Fruit fly (Drosophila melanogaster) whole organism, embryonic: Measurements from ENCODE around the gene CG13108.

Experiments used
- Atf6 ChIP-seq: fragments of 200-800 bp; sonication (Bioruptor generic); IDR thresholded peaks from 2 replicates; pipeline ENCODE4 v1.3.6; 2022; ENCODE audit warnings: missing biosample characterization, missing genetic modification characterization
- Bgb ChIP-seq: fragments of 200-800 bp; sonication (Bioruptor generic); IDR thresholded peaks from 2 replicates; pipeline ENCODE4 v1.3.6; 2022; ENCODE audit warnings: missing biosample characterization, missing genetic modification characterization; ENCODE audit not compliant: partially characterized antibody
- Blimp-1 ChIP-seq: fragments of 200-800 bp; sonication (Bioruptor generic); optimal IDR thresholded peaks from 3 replicates; lab custom pipeline; 2018; ENCODE audit warnings: missing biosample characterization, missing genetic modification characterization, mild to moderate bottlenecking, moderate library complexity, missing genetic modification reagents
- CG10543 ChIP-seq: fragments of 200-800 bp; sonication (Bioruptor generic); optimal IDR thresholded peaks from 3 replicates; lab custom pipeline; 2017; ENCODE audit warnings: missing biosample characterization, mild to moderate bottlenecking, missing genetic modification characterization, moderate library complexity
- CG11696 ChIP-seq: fragments of 200-800 bp; sonication (Bioruptor generic); IDR thresholded peaks from 2 replicates; pipeline ENCODE4 v1.3.6; 2022; ENCODE audit warnings: missing biosample characterization, missing genetic modification characterization
- CG14441 ChIP-seq: fragments of 200-800 bp; sonication (Bioruptor generic); IDR thresholded peaks from 2 replicates; pipeline ENCODE4 v1.3.6; 2022; ENCODE audit warnings: missing biosample characterization, missing genetic modification characterization
- CG16813 ChIP-seq: fragments of 200-800 bp; sonication (Bioruptor generic); IDR thresholded peaks from 3 replicates; pipeline ENCODE4 v1.3.6; 2022; ENCODE audit warnings: missing biosample characterization, missing genetic modification characterization; ENCODE audit not compliant: partially characterized antibody
- CG17361 ChIP-seq: fragments of 200-800 bp; sonication (Bioruptor generic); IDR thresholded peaks from 3 replicates; pipeline ENCODE4 v1.3.6; 2022; ENCODE audit warnings: missing biosample characterization, missing genetic modification characterization
- CG17568 ChIP-seq: fragments of 200-800 bp; sonication (Bioruptor generic); optimal IDR thresholded peaks from 2 replicates; lab custom pipeline; 2018; ENCODE audit warnings: missing biosample characterization, mild to moderate bottlenecking, missing genetic modification characterization, moderate library complexity
- CG18599 ChIP-seq: fragments of 200-800 bp; sonication (Bioruptor generic); optimal IDR thresholded peaks from 3 replicates; lab custom pipeline; 2017; ENCODE audit warnings: missing biosample characterization, missing genetic modification characterization, mild to moderate bottlenecking, moderate library complexity, missing genetic modification reagents
- CG3065 ChIP-seq: fragments of 200-800 bp; sonication (Bioruptor generic); optimal IDR thresholded peaks from 2 replicates; lab custom pipeline; 2016; ENCODE audit warnings: missing biosample characterization, missing genetic modification characterization
- CG32532 ChIP-seq: fragments of 200-800 bp; sonication (Bioruptor generic); IDR thresholded peaks from 2 replicates; pipeline ENCODE4 v1.3.6; 2022; ENCODE audit warnings: missing biosample characterization, missing genetic modification characterization
- CG32772 ChIP-seq: fragments of 200-800 bp; sonication (Bioruptor generic); IDR thresholded peaks from 2 replicates; pipeline ENCODE4 v1.3.6; 2022; ENCODE audit warnings: missing biosample characterization, missing genetic modification characterization
- CG34376 ChIP-seq: fragments of 200-800 bp; sonication (Bioruptor generic); optimal IDR thresholded peaks from 2 replicates; lab custom pipeline; 2018; ENCODE audit warnings: missing biosample characterization, mild to moderate bottlenecking, missing genetic modification characterization
- CG8765 ChIP-seq: fragments of 200-800 bp; sonication (Bioruptor generic); IDR thresholded peaks from 2 replicates; pipeline ENCODE4 v1.3.6; 2022; ENCODE audit warnings: missing biosample characterization, missing genetic modification characterization
- Deaf1 ChIP-seq: fragments of 200-800 bp; optimal IDR thresholded peaks from 3 replicates; lab custom pipeline; 2019; ENCODE audit warnings: missing biosample characterization, mild to moderate bottlenecking, missing genetic modification characterization, moderate library complexity
- Dref ChIP-seq: fragments of 200-800 bp; sonication (Bioruptor generic); IDR thresholded peaks from 2 replicates; pipeline ENCODE4 v1.3.6; 2022; ENCODE audit warnings: missing biosample characterization, missing genetic modification characterization
- E2f2 ChIP-seq: fragments of 200-800 bp; sonication (Bioruptor generic); IDR thresholded peaks from 2 replicates; pipeline ENCODE4 v1.3.6; 2022; ENCODE audit warnings: missing biosample characterization, missing genetic modification characterization
- Med ChIP-seq: fragments of 200-800 bp; sonication (Bioruptor generic); peaks from one replicate; lab custom pipeline; 2016; ENCODE audit warnings: missing biosample characterization, missing genetic modification characterization, mild to moderate bottlenecking, inconsistent platforms, moderate library complexity
- Meics ChIP-seq: fragments of 200-800 bp; sonication (Bioruptor generic); optimal IDR thresholded peaks from 2 replicates; lab custom pipeline; 2017; ENCODE audit warnings: missing biosample characterization, mild to moderate bottlenecking, missing genetic modification characterization
- NC2β ChIP-seq: fragments of 200-800 bp; sonication (Bioruptor generic); optimal IDR thresholded peaks from 2 replicates; lab custom pipeline; 2016; ENCODE audit warnings: missing biosample characterization, missing genetic modification characterization
- Pdp1 ChIP-seq, 2 experiments: fragments of 200-800 bp; sonication (Bioruptor generic); optimal IDR thresholded peaks; 3 replicates each; lab custom pipeline; 2016; ENCODE audit warnings: missing biosample characterization in 2 of 2, missing genetic modification characterization in 2 of 2, mild to moderate bottlenecking in 1 of 2, moderate library complexity in 1 of 2
- Trl ChIP-seq, 3 experiments: fragments of >200 bp in 2 of 3; fragments of 200-800 bp in 1 of 3; sonication (Bioruptor generic) in 1 of 3; optimal IDR thresholded peaks; 2 replicates in 1 of 3; 3 replicates in 2 of 3; lab custom pipeline; 2016 to 2017; ENCODE audit warnings: missing biosample characterization in 1 of 3, missing genetic modification characterization in 1 of 3
- Usf ChIP-seq: fragments of 200-800 bp; sonication (Bioruptor generic); optimal IDR thresholded peaks from 2 replicates; lab custom pipeline; 2017; ENCODE audit warnings: missing genotype, missing biosample characterization, missing genetic modification characterization
- abd-A ChIP-seq: fragments of 200-800 bp; sonication (Bioruptor generic); optimal IDR thresholded peaks from 3 replicates; lab custom pipeline; 2019; ENCODE audit warnings: missing biosample characterization, mild to moderate bottlenecking, missing genetic modification characterization, moderate library complexity
- chinmo ChIP-seq: fragments of 200-800 bp; sonication (Bioruptor generic); IDR thresholded peaks from 4 replicates; pipeline ENCODE4 v1.3.6; 2022; ENCODE audit warnings: missing biosample characterization, missing genetic modification characterization; ENCODE audit not compliant: partially characterized antibody
- chn ChIP-seq: fragments of 200-800 bp; sonication (Bioruptor generic); optimal IDR thresholded peaks from 2 replicates; lab custom pipeline; 2016; ENCODE audit warnings: missing biosample characterization, missing genetic modification characterization
- corto ChIP-seq: fragments of 200-800 bp; sonication (Bioruptor generic); optimal IDR thresholded peaks from 2 replicates; lab custom pipeline; 2016; ENCODE audit warnings: missing biosample characterization, mild to moderate bottlenecking, missing genetic modification characterization, moderate library complexity
- cwo ChIP-seq: fragments of 200-800 bp; sonication (Bioruptor generic); optimal IDR thresholded peaks from 3 replicates; lab custom pipeline; 2017; ENCODE audit warnings: missing biosample characterization, missing genetic modification characterization, mild to moderate bottlenecking, moderate library complexity, missing genetic modification reagents
- exex ChIP-seq: fragments of 200-800 bp; sonication (Bioruptor generic); optimal IDR thresholded peaks from 4 replicates; lab custom pipeline; 2018; ENCODE audit warnings: missing biosample characterization, mild to moderate bottlenecking, missing genetic modification characterization, moderate library complexity
- ftz-f1 ChIP-seq: fragments of 200-800 bp; sonication (Bioruptor generic); optimal IDR thresholded peaks from 2 replicates; lab custom pipeline; 2016; ENCODE audit warnings: missing biosample characterization, missing genetic modification characterization
- grau ChIP-seq: fragments of 200-800 bp; optimal IDR thresholded peaks from 3 replicates; lab custom pipeline; 2019; ENCODE audit warnings: missing biosample characterization, mild to moderate bottlenecking, missing genetic modification characterization, moderate library complexity
- gro ChIP-seq: fragments of 200-800 bp; sonication (Bioruptor generic); optimal IDR thresholded peaks from 2 replicates; lab custom pipeline; 2016; ENCODE audit warnings: missing biosample characterization, missing genetic modification characterization
- her ChIP-seq: fragments of 200-800 bp; sonication (Bioruptor generic); optimal IDR thresholded peaks from 2 replicates; lab custom pipeline; 2016; ENCODE audit warnings: missing biosample characterization, missing genetic modification characterization
- hth ChIP-seq: fragments of >200 bp; optimal IDR thresholded peaks from 2 replicates; lab custom pipeline; 2017; ENCODE audit warnings: inconsistent platforms
- klu ChIP-seq: fragments of 200-800 bp; sonication (Bioruptor generic); IDR thresholded peaks from 2 replicates; pipeline ENCODE4 v1.3.6; 2022; ENCODE audit warnings: missing biosample characterization, missing genetic modification characterization
- knrl ChIP-seq: fragments of 200-800 bp; sonication (Bioruptor generic); IDR thresholded peaks from 3 replicates; pipeline ENCODE4 v1.3.6; 2022; ENCODE audit warnings: missing biosample characterization, missing genetic modification characterization; ENCODE audit not compliant: partially characterized antibody
- lola ChIP-seq, 3 experiments: fragments of >200 bp in 2 of 3; fragments of 200-800 bp in 1 of 3; sonication (Bioruptor generic) in 1 of 3; optimal IDR thresholded peaks; 2 replicates each; lab custom pipeline; 2017 to 2019; ENCODE audit warnings: missing biosample characterization in 3 of 3, missing genetic modification characterization in 3 of 3, mild to moderate bottlenecking in 1 of 3, moderate library complexity in 1 of 3
- nerfin-1 ChIP-seq: fragments of 200-800 bp; sonication (Bioruptor generic); optimal IDR thresholded peaks from 3 replicates; lab custom pipeline; 2019; ENCODE audit warnings: missing biosample characterization, mild to moderate bottlenecking, missing genetic modification characterization, moderate library complexity
- sd ChIP-seq: fragments of 200-800 bp; sonication (Bioruptor generic); optimal IDR thresholded peaks from 3 replicates; lab custom pipeline; 2018; ENCODE audit warnings: missing biosample characterization, mild to moderate bottlenecking, missing genetic modification characterization, moderate library complexity
- sens ChIP-seq: fragments of 200-800 bp; sonication (Bioruptor generic); peaks from one replicate; lab custom pipeline; 2016; ENCODE audit warnings: missing biosample characterization, missing genetic modification characterization
- sug ChIP-seq: fragments of 200-800 bp; optimal IDR thresholded peaks from 2 replicates; lab custom pipeline; 2019; ENCODE audit warnings: missing biosample characterization, mild to moderate bottlenecking, missing genetic modification characterization, moderate library complexity
- tna ChIP-seq: fragments of 200-800 bp; sonication (Bioruptor generic); IDR thresholded peaks from 2 replicates; pipeline ENCODE4 v1.3.6; 2022; ENCODE audit warnings: missing biosample characterization, missing genetic modification characterization; ENCODE audit not compliant: partially characterized antibody
- vvl ChIP-seq: fragments of 200-800 bp; sonication (Bioruptor generic); IDR thresholded peaks from 2 replicates; pipeline ENCODE4 v1.3.6; 2022; ENCODE audit warnings: missing biosample characterization, missing genetic modification characterization
- z ChIP-seq: fragments of 200-800 bp; sonication (Bioruptor generic); IDR thresholded peaks from 3 replicates; pipeline ENCODE4 v1.3.6; 2022; ENCODE audit warnings: missing biosample characterization, missing genetic modification characterization
- zfh2 ChIP-seq: fragments of 200-800 bp; sonication (Bioruptor generic); optimal IDR thresholded peaks from 2 replicates; lab custom pipeline; 2016; ENCODE audit warnings: missing biosample characterization, missing genetic modification characterization

The CG13108 gene

DNA sequence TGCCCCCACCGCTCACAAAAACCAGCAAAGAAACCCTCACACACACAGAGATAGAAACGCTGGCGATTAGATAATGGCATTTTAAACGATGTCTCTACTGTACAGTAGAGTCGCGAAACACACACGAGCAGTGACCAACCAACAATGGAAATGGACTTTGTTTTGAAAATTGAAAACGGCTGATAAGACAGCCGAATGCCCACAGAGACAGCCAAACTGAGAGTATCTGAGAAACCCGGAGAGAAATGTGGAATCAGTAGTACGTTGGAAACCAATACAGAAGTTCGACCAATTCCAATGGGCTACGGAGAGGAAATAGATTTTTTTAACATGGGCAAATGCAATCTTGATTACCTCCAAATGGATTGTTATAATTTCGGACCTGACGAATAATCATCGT is 15.2 kb downstream of the CG13108 start (continued):
- TF ChIP-seq Usf (GFP tag; lab: Kevin White, UChicago) = no peak
- no peak for TF ChIP-seq nerfin-1 (tag; lab: Kevin White, UChicago)
- peak; percentile 94 for TF ChIP-seq grau (tag; lab: Kevin White, UChicago)
- TF ChIP-seq CG11696 (GFP tag; lab: Robert Waterston, UW) = peak; percentile 40; the same call in 1 of the 2 replicates
- no peak for TF ChIP-seq klu
- TF ChIP-seq her = peak; percentile 19
- TF ChIP-seq CG32772 (GFP tag; lab: Robert Waterston, UW) = no peak
- peak; percentile 43 for TF ChIP-seq gro (GFP tag; lab: Kevin White, UChicago)
- TF ChIP-seq ftz-f1 = peak; percentile 37
- peak; percentile 68 for TF ChIP-seq CG10543 (GFP tag; lab: Kevin White, UChicago)
- TF ChIP-seq cwo (GFP tag; lab: Kevin White, UChicago) = peak; percentile 19
- peak; percentile 18 for TF ChIP-seq CG17568 (GFP tag; lab: Kevin White, UChicago)
- no peak for TF ChIP-seq chn (GFP tag; lab: Kevin White, UChicago)
- no peak for TF ChIP-seq vvl (GFP tag; lab: Robert Waterston, UW)
- TF ChIP-seq hth (lab: Kevin White, UChicago) = no peak
- TF ChIP-seq Dref (GFP tag; lab: Robert Waterston, UW) = no peak
- TF ChIP-seq NC2β = no peak
- TF ChIP-seq Bgb (GFP tag; lab: Robert Waterston, UW) = 0 out of 2 replicates have a peak, but pooled peaks have one; percentile 40
- TF ChIP-seq knrl (GFP tag; lab: Robert Waterston, UW) = no peak
- TF ChIP-seq CG14441 (GFP tag; lab: Robert Waterston, UW) = peak; percentile 36; the same call in 1 of the 2 replicates

dm6 chr2L:9181674-9182073 is 17.6 kb downstream of the CG13108 start:
- TF ChIP-seq chinmo (GFP tag; lab: Robert Waterston, UW) (peak; percentile 71; the same call in 1 of the 4 replicates), sd (tag; lab: Kevin White, UChicago) (peak; percentile 62), sens (GFP tag; lab: Kevin White, UChicago) (peak; percentile 25), Meics (GFP tag; lab: Kevin White, UChicago) (no peak), CG3065 (GFP tag; lab: Kevin White, UChicago) (no peak), tna (GFP tag; lab: Robert Waterston, UW) (no peak), z (GFP tag; lab: Robert Waterston, UW) (peak; percentile 24; the same call in 1 of the 3 replicates)

dm6 chr2L:9182504-9182928 is 18.5 kb downstream of the CG13108 start:
- TF ChIP-seq Atf6 = 0 out of 2 replicates have a peak, but pooled peaks have one; percentile 16
- TF ChIP-seq CG18599 (GFP tag; lab: Kevin White, UChicago) = peak; percentile 5
- TF ChIP-seq chinmo (GFP tag; lab: Robert Waterston, UW) = peak; percentile 95
- TF ChIP-seq corto (GFP tag; lab: Kevin White, UChicago) = peak; percentile 24
- peak; percentile 76 for TF ChIP-seq sug
- TF ChIP-seq Deaf1 (tag; lab: Kevin White, UChicago) = peak; percentile 38
- TF ChIP-seq CG34376 (GFP tag; lab: Kevin White, UChicago) = peak; percentile 46
- peak; percentile 28; the same call in 1 of the 2 replicates for TF ChIP-seq CG32532 (GFP tag; lab: Robert Waterston, UW)
- no peak for TF ChIP-seq CG8765 (GFP tag; lab: Robert Waterston, UW)
- peak; percentile 55 for TF ChIP-seq Med (GFP tag; lab: Kevin White, UChicago)
- 0 out of 3 replicates have a peak, but pooled peaks have one; percentile 8 for TF ChIP-seq CG16813 (GFP tag; lab: Robert Waterston, UW)
- peak; percentile 63 for TF ChIP-seq exex (tag; lab: Kevin White, UChicago)
- TF ChIP-seq Trl (optimal IDR thresholded peaks at IDR 0.05; lab: Kevin White, UChicago) = peak; percentile 62 to 91
- no peak for TF ChIP-seq Trl (GFP tag; optimal IDR thresholded peaks at IDR 0.05; lab: Kevin White, UChicago)
- peak; percentile 24 for TF ChIP-seq sd (tag; lab: Kevin White, UChicago)
- peak in 1 of 2 experiments; percentile 72 for TF ChIP-seq Pdp1 (GFP tag; optimal IDR thresholded peaks at IDR 0.05; lab: Kevin White, UChicago)
- TF ChIP-seq zfh2 (GFP tag; lab: Kevin White, UChicago) = no peak
- TF ChIP-seq abd-A (tag; lab: Kevin White, UChicago) = peak; percentile 11
- TF ChIP-seq Blimp-1 = peak; percentile 69
- TF ChIP-seq E2f2 = 0 out of 2 replicates have a peak, but pooled peaks have one; percentile 14
- no peak for TF ChIP-seq lola (GFP tag; optimal IDR thresholded peaks at IDR 0.05; lab: Kevin White, UChicago)
- no peak for TF ChIP-seq CG17361 (GFP tag; lab: Robert Waterston, UW)
